Worm (Caenorhabditis elegans) whole organism, mixed stage, embryonic: ENCODE measurements around the gene srbc-7.
A peak's percentile ranks its signal among the peaks of the same experiment; 100 is the strongest.
"Not testable (repeated sequence)": the region's sequence is repeated elsewhere in the genome, so short reads cannot be mapped to it uniquely, and the experiment has no call there.

Experiments
- M03D4.4 ChIP-seq: sonication (generic microtip); optimal IDR thresholded peaks from 2 replicates; lab custom pipeline; 2017; ENCODE audit warnings: mild to moderate bottlenecking, missing genetic modification characterization, missing compliant biosample characterization
- blmp-1 ChIP-seq: fragments of 150-350 bp; optimal IDR thresholded peaks from 2 replicates; lab custom pipeline; 2014; ENCODE audit warnings: missing biosample characterization, missing genetic modification characterization
- ceh-39 ChIP-seq: fragments of 150-350 bp; optimal IDR thresholded peaks from 2 replicates; lab custom pipeline; 2014; ENCODE audit warnings: missing biosample characterization, missing genetic modification characterization
- ceh-43 ChIP-seq: fragments of 200-800 bp; sonication (Bioruptor generic); optimal IDR thresholded peaks from 2 replicates; lab custom pipeline; 2018; ENCODE audit warnings: mild to moderate bottlenecking, missing genetic modification characterization, moderate library complexity, missing compliant biosample characterization
- ces-1 ChIP-seq: fragments of 150-350 bp; optimal IDR thresholded peaks from 2 replicates; lab custom pipeline; 2014; ENCODE audit warnings: missing biosample characterization, missing genetic modification reagents, missing genetic modification characterization
- cnd-1 ChIP-seq: fragments of 200-800 bp; sonication (Bioruptor generic); optimal IDR thresholded peaks from 2 replicates; lab custom pipeline; 2018; ENCODE audit warnings: mild to moderate bottlenecking, missing genetic modification characterization, missing compliant biosample characterization
- elt-1 ChIP-seq: sonication (generic microtip); optimal IDR thresholded peaks from 2 replicates; lab custom pipeline; 2017; ENCODE audit warnings: missing genetic modification characterization, mild to moderate bottlenecking, missing compliant biosample characterization, antibody characterized with exemption, moderate library complexity, borderline replicate concordance; ENCODE audit not compliant: insufficient read depth
- elt-3 ChIP-seq: fragments of 150-350 bp; optimal IDR thresholded peaks from 2 replicates; lab custom pipeline; 2014; ENCODE audit warnings: missing biosample characterization, missing genetic modification characterization
- flh-1 ChIP-seq: fragments of 200-800 bp; sonication (Bioruptor generic); optimal IDR thresholded peaks from 2 replicates; lab custom pipeline; 2018; ENCODE audit warnings: mild to moderate bottlenecking, missing genetic modification characterization, moderate library complexity, missing compliant biosample characterization
- ham-2 ChIP-seq: fragments of 200-800 bp; sonication (Bioruptor generic); optimal IDR thresholded peaks from 2 replicates; lab custom pipeline; 2018; ENCODE audit warnings: mild to moderate bottlenecking, missing genetic modification characterization, missing compliant biosample characterization
- lin-13 ChIP-seq: fragments of 150-350 bp; optimal IDR thresholded peaks from 2 replicates; lab custom pipeline; 2014; ENCODE audit warnings: missing biosample characterization, missing genetic modification characterization
- lin-32 ChIP-seq: fragments of 200-800 bp; sonication (Bioruptor generic); optimal IDR thresholded peaks from 2 replicates; lab custom pipeline; 2018; ENCODE audit warnings: mild to moderate bottlenecking, missing genetic modification characterization, missing compliant biosample characterization
- mab-5 ChIP-seq: fragments of 150-350 bp; optimal IDR thresholded peaks from 2 replicates; lab custom pipeline; 2014; ENCODE audit warnings: missing biosample characterization, missing genetic modification characterization
- mep-1 ChIP-seq: fragments of 150-350 bp; optimal IDR thresholded peaks from 2 replicates; lab custom pipeline; 2017; ENCODE audit warnings: missing biosample characterization, missing genetic modification reagents, missing genetic modification characterization, inconsistent platforms
- nhr-12 ChIP-seq: fragments of 150-350 bp; optimal IDR thresholded peaks from 2 replicates; lab custom pipeline; 2014; ENCODE audit warnings: missing biosample characterization, missing genetic modification characterization
- nhr-2 ChIP-seq: fragments of 150-350 bp; optimal IDR thresholded peaks from 2 replicates; lab custom pipeline; 2014; ENCODE audit warnings: missing biosample characterization, missing genetic modification characterization
- nhr-237 ChIP-seq: fragments of 150-350 bp; optimal IDR thresholded peaks from 2 replicates; lab custom pipeline; 2014; ENCODE audit warnings: missing biosample characterization, missing genetic modification characterization
- nhr-28 ChIP-seq: fragments of 150-350 bp; optimal IDR thresholded peaks from 2 replicates; lab custom pipeline; 2014; ENCODE audit warnings: missing biosample characterization, missing genetic modification characterization
- nhr-76 ChIP-seq: sonication (generic microtip); optimal IDR thresholded peaks from 2 replicates; lab custom pipeline; 2017; ENCODE audit warnings: missing biosample characterization, missing genetic modification characterization
- pha-4 ChIP-seq: fragments of 150-350 bp; optimal IDR thresholded peaks from 2 replicates; lab custom pipeline; 2018; ENCODE audit warnings: missing biosample characterization, missing genetic modification reagents, missing genetic modification characterization
- sem-2 ChIP-seq: fragments of 200-800 bp; sonication (Bioruptor generic); optimal IDR thresholded peaks from 2 replicates; lab custom pipeline; 2018; ENCODE audit warnings: mild to moderate bottlenecking, missing genetic modification characterization, missing compliant biosample characterization
- snpc-4 ChIP-seq: fragments of 150-350 bp; optimal IDR thresholded peaks from 2 replicates; lab custom pipeline; 2014; ENCODE audit warnings: missing biosample characterization, missing genetic modification characterization
- tbx-8 ChIP-seq: fragments of 200-800 bp; sonication (Bioruptor generic); optimal IDR thresholded peaks from 2 replicates; lab custom pipeline; 2018; ENCODE audit warnings: mild to moderate bottlenecking, missing genetic modification characterization, moderate library complexity, missing compliant biosample characterization
- unc-120 ChIP-seq: sonication (generic microtip); optimal IDR thresholded peaks from 2 replicates; lab custom pipeline; 2017; ENCODE audit warnings: missing genetic modification characterization, missing compliant biosample characterization; ENCODE audit not compliant: poor library complexity, severe bottlenecking
- unc-39 ChIP-seq: fragments of 150-350 bp; optimal IDR thresholded peaks from 2 replicates; lab custom pipeline; 2014; ENCODE audit warnings: missing biosample characterization, missing genetic modification characterization
- unc-62 ChIP-seq: fragments of 150-350 bp; optimal IDR thresholded peaks from 2 replicates; lab custom pipeline; 2014; ENCODE audit warnings: missing biosample characterization, missing genetic modification reagents, missing genetic modification characterization
- ztf-11 ChIP-seq: fragments of 150-350 bp; optimal IDR thresholded peaks from 2 replicates; lab custom pipeline; 2014; ENCODE audit warnings: missing biosample characterization, missing genetic modification characterization

Gene srbc-7

DNA sequence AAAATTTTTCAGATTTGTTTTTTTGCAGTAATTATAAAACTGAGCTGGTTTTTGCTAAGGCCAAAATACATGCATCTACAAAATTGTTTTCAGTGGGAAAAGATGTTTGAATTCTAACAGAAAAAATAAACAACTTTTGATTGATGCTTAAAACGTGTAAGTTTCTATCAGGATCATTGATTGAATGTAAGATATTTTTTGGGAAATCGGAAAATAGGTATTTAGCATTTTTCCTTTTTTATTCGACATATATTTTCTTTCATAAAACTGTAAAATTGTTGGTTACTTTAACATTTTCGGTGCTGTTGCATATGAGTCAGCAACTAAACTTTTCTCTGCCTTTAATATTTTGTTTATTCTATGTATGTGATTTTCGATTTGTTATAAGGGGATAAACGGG lies 37.0 kb upstream of the srbc-7 start, which contains the start of gene C54F6.20:
Gene C54F6.20 (plus strand): TSS at position 301 of the 400 bp plus-strand sequence.
- no peak for TF ChIP-seq tbx-8 (GFP tag; lab: Kevin White, UChicago)
- no peak for TF ChIP-seq sem-2 (GFP tag; lab: Kevin White, UChicago)
- TF ChIP-seq nhr-76 (tag; lab: Kevin White, UChicago): no peak

DNA sequence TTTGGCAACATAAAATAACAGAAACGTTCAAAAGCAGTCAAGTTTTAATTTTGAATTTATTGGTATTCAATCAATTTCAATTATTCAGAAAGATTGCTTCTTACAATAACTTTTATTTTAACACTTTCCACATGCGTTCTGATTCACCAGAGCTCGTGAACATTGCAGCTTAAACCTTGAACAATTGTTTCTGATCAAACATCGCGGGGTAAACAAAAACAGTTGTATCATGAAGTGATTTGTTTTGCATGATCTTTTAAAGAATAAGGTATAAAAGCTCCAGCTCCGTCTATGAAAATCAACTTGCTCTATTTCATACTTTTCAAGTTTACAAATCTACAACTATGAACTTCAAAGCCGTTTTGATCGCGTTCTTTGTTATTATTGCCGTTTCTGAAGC lies 36.0 kb upstream of the srbc-7 start, which contains the start of gene C54F6.6:
Gene C54F6.6 (plus strand): TSS at position 301 of the 400 bp plus-strand sequence.
- TF ChIP-seq snpc-4 (tag; lab: Kevin White, UChicago) (no peak), tbx-8 (GFP tag; lab: Kevin White, UChicago) (no peak), ztf-11 (no peak), ceh-39 (tag; lab: Kevin White, UChicago) (no peak), nhr-76 (tag; lab: Kevin White, UChicago) (no peak), blmp-1 (no peak), lin-32 (GFP tag; lab: Kevin White, UChicago) (no peak), unc-39 (tag; lab: Kevin White, UChicago) (no peak), elt-3 (tag; lab: Kevin White, UChicago) (no peak), mep-1 (tag; lab: Kevin White, UChicago) (no peak), nhr-12 (tag; lab: Kevin White, UChicago) (no peak)

DNA sequence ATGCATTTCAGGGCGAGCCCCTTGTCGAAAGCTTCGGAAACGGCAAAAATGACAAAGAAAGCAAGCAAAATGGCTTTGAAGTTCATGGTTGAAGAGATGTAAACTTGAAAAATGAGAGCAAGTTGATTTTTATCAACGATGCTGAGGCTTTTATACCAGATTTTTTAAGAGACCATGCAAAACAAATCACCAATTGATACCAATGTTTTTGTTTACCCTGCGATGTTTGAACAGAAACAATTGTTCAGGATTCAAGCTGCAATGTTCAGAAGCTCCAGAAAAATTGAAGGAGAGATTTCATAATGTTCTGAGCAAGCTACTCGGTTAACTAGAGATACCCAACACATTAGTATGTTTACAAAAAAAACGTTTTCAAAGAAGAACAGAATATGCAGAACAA lies 34.9 kb upstream of the srbc-7 start, which contains the start of gene C54F6.15:
Gene C54F6.15 (minus strand): TSS at position 101 of the 400 bp plus-strand sequence.
- no peak for TF ChIP-seq unc-120 (tag; lab: Kevin White, UChicago)
- TF ChIP-seq ceh-43 (GFP tag; lab: Kevin White, UChicago): no peak
- TF ChIP-seq cnd-1 (tag; lab: Kevin White, UChicago): no peak
- TF ChIP-seq mep-1 (tag; lab: Kevin White, UChicago): no peak

DNA sequence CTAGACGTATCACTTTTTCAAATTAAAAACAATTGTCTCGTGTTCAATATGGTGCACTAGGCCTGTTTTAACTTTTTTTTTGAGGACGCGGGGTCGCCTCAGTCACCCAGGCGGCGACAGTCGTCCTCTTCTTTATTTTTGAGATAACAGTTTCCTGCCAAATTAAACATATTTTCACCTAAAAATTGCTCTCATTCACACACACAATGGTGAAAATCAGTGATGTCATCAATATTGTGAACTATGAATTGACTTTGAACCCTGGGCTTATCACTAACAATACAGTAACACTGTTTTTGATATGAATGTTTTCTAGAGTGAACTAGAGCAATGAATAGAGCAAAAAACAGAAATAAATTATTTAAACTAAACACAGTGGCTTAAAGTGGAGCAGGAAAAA lies 33.9 kb upstream of the srbc-7 start:
- TF ChIP-seq nhr-237: no peak
- no peak for TF ChIP-seq pha-4 (tag; lab: Kevin White, UChicago)
- TF ChIP-seq ham-2 (GFP tag; lab: Kevin White, UChicago): no peak
- TF ChIP-seq nhr-2: no peak
- TF ChIP-seq nhr-76 (tag; lab: Kevin White, UChicago): no peak
- no peak for TF ChIP-seq M03D4.4
- TF ChIP-seq elt-1 (tag; lab: Kevin White, UChicago): no peak
- no peak for TF ChIP-seq flh-1

DNA sequence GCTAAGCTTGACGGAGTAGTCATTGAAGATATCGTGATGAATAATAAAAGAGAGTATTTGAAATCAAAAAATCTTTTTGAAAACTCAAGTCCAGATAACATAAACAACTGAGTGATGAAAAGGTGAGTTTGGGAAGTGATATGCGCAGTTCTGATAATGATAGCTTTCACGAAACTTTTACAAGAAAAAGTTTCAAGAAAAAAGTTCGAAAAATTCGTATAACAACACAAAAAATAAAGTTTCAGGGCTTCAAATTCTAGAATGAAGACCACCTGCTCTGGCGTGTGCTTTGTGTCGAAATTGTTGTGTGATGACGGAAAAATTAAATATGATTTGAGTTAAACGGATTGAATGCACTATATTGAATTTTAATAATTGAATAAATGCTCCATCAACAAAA lies 32.7 kb upstream of the srbc-7 start, which contains the start of gene srb-19:
Gene srb-19 (minus strand): TSS at position 101 of the 400 bp plus-strand sequence.
- peak; percentile 31 for TF ChIP-seq ces-1 (GFP tag; lab: Kevin White, UChicago)
- TF ChIP-seq lin-13 (tag; lab: Kevin White, UChicago): no peak

DNA sequence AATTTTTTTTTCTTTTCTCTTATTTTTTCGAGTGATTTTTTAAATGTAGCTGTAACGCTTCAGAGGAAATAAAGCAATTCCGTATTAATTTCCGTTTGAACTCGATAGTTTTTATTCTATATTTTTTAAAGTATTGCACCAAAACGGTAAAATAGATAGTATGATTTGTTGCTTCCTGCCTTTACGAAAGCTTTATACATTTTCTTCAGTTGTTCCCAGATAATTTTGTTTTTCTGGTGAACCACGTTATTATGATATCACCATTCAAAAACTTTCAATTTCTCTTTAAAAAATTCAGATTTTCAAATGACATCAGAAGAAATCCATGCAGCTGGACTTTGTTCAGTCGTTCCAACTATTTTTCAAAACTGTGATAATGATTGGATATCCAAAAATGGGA lies 27.5 kb upstream of the srbc-7 start, which contains the start of gene srb-18:
Gene srb-18 (plus strand): TSS at position 301 of the 400 bp plus-strand sequence.
- TF ChIP-seq elt-3 (tag; lab: Kevin White, UChicago): no peak
- TF ChIP-seq elt-1 (tag; lab: Kevin White, UChicago): no peak
- no peak for TF ChIP-seq ces-1 (GFP tag; lab: Kevin White, UChicago)
- no peak for TF ChIP-seq nhr-237
- no peak for TF ChIP-seq cnd-1 (tag; lab: Kevin White, UChicago)
- no peak for TF ChIP-seq mep-1 (tag; lab: Kevin White, UChicago)
- no peak for TF ChIP-seq lin-32 (GFP tag; lab: Kevin White, UChicago)
- no peak for TF ChIP-seq mab-5 (tag; lab: Kevin White, UChicago)
- TF ChIP-seq tbx-8 (GFP tag; lab: Kevin White, UChicago): no peak
- no peak for TF ChIP-seq ham-2 (GFP tag; lab: Kevin White, UChicago)
- TF ChIP-seq pha-4 (tag; lab: Kevin White, UChicago): no peak
- TF ChIP-seq ceh-43 (GFP tag; lab: Kevin White, UChicago): no peak
- no peak for TF ChIP-seq snpc-4 (tag; lab: Kevin White, UChicago)
- no peak for TF ChIP-seq unc-62 (GFP tag; lab: Kevin White, UChicago)

DNA sequence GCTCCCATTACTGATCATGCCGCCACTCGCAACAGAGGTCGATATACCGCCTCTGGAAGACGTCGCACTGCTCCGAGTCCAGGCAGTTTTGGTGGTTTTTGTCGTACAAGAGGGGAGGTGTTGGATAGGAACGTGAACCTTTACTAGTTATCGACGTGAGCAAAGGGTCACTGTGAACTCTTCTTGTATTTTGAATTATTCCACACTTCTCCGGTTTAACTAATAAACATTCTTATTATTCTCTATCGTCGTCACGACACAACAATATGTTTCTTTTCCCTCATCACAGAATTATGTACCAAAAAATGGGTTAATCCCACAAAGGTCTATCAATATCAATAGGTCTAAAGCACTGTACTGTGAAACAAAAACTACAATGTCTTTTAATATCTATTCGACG lies 24.0 kb upstream of the srbc-7 start, which contains the start of gene nhr-171:
Gene nhr-171 (plus strand): TSS at position 301 of the 400 bp plus-strand sequence.
- not testable (repeated sequence) for TF ChIP-seq nhr-28 (tag; lab: Kevin White, UChicago); unc-39 (tag; lab: Kevin White, UChicago); ces-1 (GFP tag; lab: Kevin White, UChicago)
